Fruit fly (Drosophila melanogaster) whole organism, embryonic: ENCODE data around the gene AP-1mu.

Source experiments
- Awh ChIP-seq: fragments of 200-800 bp; sonication (Bioruptor generic); IDR thresholded peaks from 2 replicates; pipeline ENCODE4, ENCODE4 v1.3.6; 2022; ENCODE audit warnings: missing biosample characterization, missing genetic modification characterization
- CG11456 ChIP-seq: fragments of 200-800 bp; sonication (Bioruptor generic); IDR thresholded peaks from 3 replicates; pipeline ENCODE4 v1.3.6; 2022; ENCODE audit warnings: missing biosample characterization, missing genetic modification characterization
- CG11696 ChIP-seq: fragments of 200-800 bp; sonication (Bioruptor generic); IDR thresholded peaks from 2 replicates; pipeline ENCODE4 v1.3.6; 2022; ENCODE audit warnings: missing biosample characterization, missing genetic modification characterization
- CG13123 ChIP-seq: fragments of 200-800 bp; sonication (Bioruptor generic); optimal IDR thresholded peaks from 2 replicates; lab custom pipeline; 2016; ENCODE audit warnings: missing biosample characterization, missing genetic modification characterization
- CG14860 ChIP-seq: fragments of 200-800 bp; sonication (Bioruptor generic); IDR thresholded peaks from 3 replicates; pipeline ENCODE4 v1.3.6; 2022; ENCODE audit warnings: missing biosample characterization, missing genetic modification characterization; ENCODE audit not compliant: partially characterized antibody
- CG15269 ChIP-seq: fragments of 200-800 bp; sonication (Bioruptor generic); optimal IDR thresholded peaks from 2 replicates; lab custom pipeline; 2018; ENCODE audit warnings: missing biosample characterization, mild to moderate bottlenecking, missing genetic modification characterization, moderate library complexity
- CG1529 ChIP-seq: fragments of 200-800 bp; sonication (Bioruptor generic); optimal IDR thresholded peaks from 3 replicates; lab custom pipeline; 2018; ENCODE audit warnings: missing biosample characterization, missing genetic modification characterization
- CG1603 ChIP-seq: fragments of 200-800 bp; sonication (Bioruptor generic); optimal IDR thresholded peaks from 2 replicates; lab custom pipeline; 2019; ENCODE audit warnings: missing biosample characterization, mild to moderate bottlenecking, missing genetic modification characterization, moderate library complexity
- CG16813 ChIP-seq: fragments of 200-800 bp; sonication (Bioruptor generic); IDR thresholded peaks from 3 replicates; pipeline ENCODE4 v1.3.6; 2022; ENCODE audit warnings: missing biosample characterization, missing genetic modification characterization; ENCODE audit not compliant: partially characterized antibody
- CG17359 ChIP-seq: fragments of 200-800 bp; sonication (Bioruptor generic); optimal IDR thresholded peaks from 3 replicates; lab custom pipeline; 2018; ENCODE audit warnings: missing biosample characterization, mild to moderate bottlenecking, missing genetic modification characterization, moderate library complexity
- CG32532 ChIP-seq: fragments of 200-800 bp; sonication (Bioruptor generic); IDR thresholded peaks from 2 replicates; pipeline ENCODE4 v1.3.6; 2022; ENCODE audit warnings: missing biosample characterization, missing genetic modification characterization
- CG32772 ChIP-seq: fragments of 200-800 bp; sonication (Bioruptor generic); IDR thresholded peaks from 2 replicates; pipeline ENCODE4 v1.3.6; 2022; ENCODE audit warnings: missing biosample characterization, missing genetic modification characterization
- CG3847 ChIP-seq: fragments of 200-800 bp; sonication (Bioruptor generic); IDR thresholded peaks from 2 replicates; pipeline ENCODE4 v1.3.6; 2022; ENCODE audit warnings: missing biosample characterization, missing genetic modification characterization
- CG4730 ChIP-seq: fragments of 200-800 bp; sonication (Bioruptor generic); IDR thresholded peaks from 2 replicates; pipeline ENCODE4 v1.3.6; 2022; ENCODE audit warnings: missing biosample characterization, missing genetic modification characterization
- CG5180 ChIP-seq: fragments of 200-800 bp; sonication (Bioruptor generic); optimal IDR thresholded peaks from 3 replicates; lab custom pipeline; 2017; ENCODE audit warnings: missing biosample characterization, missing genetic modification characterization, mild to moderate bottlenecking, moderate library complexity, missing genetic modification reagents
- CG7786 ChIP-seq: fragments of 200-800 bp; sonication (Bioruptor generic); optimal IDR thresholded peaks from 2 replicates; lab custom pipeline; 2016; ENCODE audit warnings: missing biosample characterization, missing genetic modification characterization
- CG7839 ChIP-seq: fragments of 200-800 bp; sonication (Bioruptor generic); optimal IDR thresholded peaks from 3 replicates; lab custom pipeline; 2018; ENCODE audit warnings: missing biosample characterization, mild to moderate bottlenecking, missing genetic modification characterization, moderate library complexity
- D ChIP-seq, 2 experiments: fragments of 200-800 bp in 1 of 2; fragments of >200 bp in 1 of 2; sonication (Bioruptor generic) in 1 of 2; optimal IDR thresholded peaks; 2 replicates in 1 of 2; 3 replicates in 1 of 2; lab custom pipeline; 2017; ENCODE audit warnings: mild to moderate bottlenecking in 1 of 2, missing biosample characterization in 1 of 2, missing genetic modification characterization in 1 of 2, missing genetic modification reagents in 1 of 2
- D19A ChIP-seq: fragments of 200-800 bp; optimal IDR thresholded peaks from 3 replicates; lab custom pipeline; 2019; ENCODE audit warnings: missing biosample characterization, mild to moderate bottlenecking, missing genetic modification characterization, moderate library complexity
- Dad ChIP-seq: fragments of 200-800 bp; sonication (Bioruptor generic); optimal IDR thresholded peaks from 3 replicates; lab custom pipeline; 2016; ENCODE audit warnings: missing biosample characterization, missing genetic modification characterization
- Dref ChIP-seq: fragments of 200-800 bp; sonication (Bioruptor generic); IDR thresholded peaks from 2 replicates; pipeline ENCODE4 v1.3.6; 2022; ENCODE audit warnings: missing biosample characterization, missing genetic modification characterization
- E2f2 ChIP-seq: fragments of 200-800 bp; sonication (Bioruptor generic); IDR thresholded peaks from 2 replicates; pipeline ENCODE4 v1.3.6; 2022; ENCODE audit warnings: missing biosample characterization, missing genetic modification characterization
- ERR ChIP-seq: fragments of 200-800 bp; sonication (Bioruptor generic); optimal IDR thresholded peaks from 2 replicates; lab custom pipeline; 2016; ENCODE audit warnings: missing biosample characterization, missing genetic modification characterization
- Fer1 ChIP-seq: fragments of 200-800 bp; sonication (Bioruptor generic); optimal IDR thresholded peaks from 2 replicates; lab custom pipeline; 2017; ENCODE audit warnings: missing biosample characterization, mild to moderate bottlenecking, missing genetic modification characterization
- HLH54F ChIP-seq: fragments of 200-800 bp; sonication (Bioruptor generic); optimal IDR thresholded peaks from 3 replicates; lab custom pipeline; 2016; ENCODE audit warnings: missing biosample characterization, missing genetic modification characterization
- HmgZ ChIP-seq: fragments of 200-800 bp; sonication (Bioruptor generic); optimal IDR thresholded peaks from 2 replicates; lab custom pipeline; 2018; ENCODE audit warnings: missing biosample characterization, mild to moderate bottlenecking, missing genetic modification characterization
- Hr39 ChIP-seq: fragments of >200 bp; optimal IDR thresholded peaks from 2 replicates; lab custom pipeline; 2017
- Hsf ChIP-seq: fragments of 200-800 bp; sonication (Bioruptor generic); optimal IDR thresholded peaks from 3 replicates; lab custom pipeline; 2016; ENCODE audit warnings: missing biosample characterization, missing genetic modification characterization
- az2 ChIP-seq: fragments of 200-800 bp; sonication (Bioruptor generic); optimal IDR thresholded peaks from 3 replicates; lab custom pipeline; 2016; ENCODE audit warnings: missing biosample characterization, missing genetic modification characterization
- cas ChIP-seq: fragments of 200-800 bp; sonication (Bioruptor generic); IDR thresholded peaks from 2 replicates; pipeline ENCODE4 v1.3.6; 2022; ENCODE audit warnings: missing biosample characterization, missing genetic modification characterization
- ci ChIP-seq: fragments of 200-800 bp; sonication (Bioruptor generic); IDR thresholded peaks from 3 replicates; pipeline ENCODE4 v1.3.6; 2022; ENCODE audit warnings: missing biosample characterization, missing genetic modification characterization
- danr ChIP-seq: fragments of 200-800 bp; sonication (Bioruptor generic); IDR thresholded peaks from 2 replicates; pipeline ENCODE4 v1.3.6; 2022; ENCODE audit warnings: missing biosample characterization, missing genetic modification characterization
- dm ChIP-seq: fragments of 200-800 bp; sonication (Bioruptor generic); optimal IDR thresholded peaks from 3 replicates; lab custom pipeline; 2016; ENCODE audit warnings: missing biosample characterization, missing genetic modification characterization
- dmrt99B ChIP-seq: fragments of 200-800 bp; sonication (Bioruptor generic); optimal IDR thresholded peaks from 2 replicates; lab custom pipeline; 2018; ENCODE audit warnings: missing biosample characterization, mild to moderate bottlenecking, missing genetic modification characterization, moderate library complexity
- esg ChIP-seq: fragments of 200-800 bp; sonication (Bioruptor generic); conservative IDR thresholded peaks from 2 replicates; pipeline ENCODE4 v1.3.6; 2022; ENCODE audit warnings: missing biosample characterization, missing genetic modification characterization
- fd3F ChIP-seq: fragments of 200-800 bp; sonication (Bioruptor generic); optimal IDR thresholded peaks from 2 replicates; lab custom pipeline; 2018; ENCODE audit warnings: missing biosample characterization, mild to moderate bottlenecking, missing genetic modification characterization, moderate library complexity
- gem ChIP-seq: fragments of 200-800 bp; sonication (Bioruptor generic); optimal IDR thresholded peaks from 2 replicates; lab custom pipeline; 2019; ENCODE audit warnings: missing biosample characterization, mild to moderate bottlenecking, missing genetic modification characterization, moderate library complexity
- gfzf ChIP-seq: fragments of 200-800 bp; sonication (Bioruptor generic); optimal IDR thresholded peaks from 2 replicates; lab custom pipeline; 2016; ENCODE audit warnings: missing biosample characterization, mild to moderate bottlenecking, missing genetic modification characterization, moderate library complexity
- h ChIP-seq: fragments of >200 bp; optimal IDR thresholded peaks from 2 replicates; lab custom pipeline; 2017
- hkb ChIP-seq, 2 experiments: fragments of 200-800 bp in 1 of 2; fragments of >200 bp in 1 of 2; sonication (Bioruptor generic) in 1 of 2; IDR thresholded peaks in 1 of 2; optimal IDR thresholded peaks in 1 of 2; 2 replicates each; pipeline versions ENCODE4 v1.3.6 to Lab custom; 2017 to 2022; ENCODE audit warnings: missing biosample characterization in 1 of 2, missing genetic modification characterization in 1 of 2
- nerfin-1 ChIP-seq: fragments of 200-800 bp; sonication (Bioruptor generic); optimal IDR thresholded peaks from 3 replicates; lab custom pipeline; 2019; ENCODE audit warnings: missing biosample characterization, mild to moderate bottlenecking, missing genetic modification characterization, moderate library complexity
- nmo ChIP-seq: fragments of 200-800 bp; sonication (Bioruptor generic); optimal IDR thresholded peaks from 2 replicates; lab custom pipeline; 2018; ENCODE audit warnings: missing biosample characterization, mild to moderate bottlenecking, missing genetic modification characterization, moderate library complexity
- p53 ChIP-seq: fragments of 200-800 bp; sonication (Bioruptor generic); optimal IDR thresholded peaks from 2 replicates; lab custom pipeline; 2016; ENCODE audit warnings: missing biosample characterization, missing genetic modification characterization
- prd ChIP-seq, 3 experiments: fragments of >200 bp in 2 of 3; fragments of 200-800 bp in 1 of 3; sonication (Bioruptor generic) in 1 of 3; optimal IDR thresholded peaks in 2 of 3; IDR thresholded peaks in 1 of 3; 2 replicates in 2 of 3; 3 replicates in 1 of 3; pipeline versions ENCODE4 v1.3.6 to Lab custom; 2017 to 2022; ENCODE audit warnings: missing biosample characterization in 1 of 3, missing genetic modification characterization in 1 of 3
- ranshi ChIP-seq: fragments of 200-800 bp; sonication (Bioruptor generic); IDR thresholded peaks from 2 replicates; pipeline ENCODE4 v1.3.6; 2022; ENCODE audit warnings: missing biosample characterization, missing genetic modification characterization
- salm ChIP-seq: fragments of 200-800 bp; sonication (Bioruptor generic); optimal IDR thresholded peaks from 2 replicates; lab custom pipeline; 2018; ENCODE audit warnings: missing biosample characterization, mild to moderate bottlenecking, missing genetic modification characterization
- slp2 ChIP-seq: fragments of 200-800 bp; sonication (Bioruptor generic); optimal IDR thresholded peaks from 2 replicates; lab custom pipeline; 2016; ENCODE audit warnings: missing biosample characterization, missing genetic modification characterization
- ttk ChIP-seq: fragments of 200-800 bp; sonication (Bioruptor generic); IDR thresholded peaks from 2 replicates; pipeline ENCODE4 v2.1.2; 2022; ENCODE audit warnings: missing biosample characterization, missing genetic modification characterization
- zfh2 ChIP-seq: fragments of 200-800 bp; sonication (Bioruptor generic); optimal IDR thresholded peaks from 2 replicates; lab custom pipeline; 2016; ENCODE audit warnings: missing biosample characterization, missing genetic modification characterization

Gene AP-1mu

dm6 chr3R:9590952-9591532 is 31.7 kb upstream of the AP-1mu start, which contains the start of the genes bocks and CG8312 (continued):
- TF ChIP-seq dmrt99B (tag; lab: Kevin White, UChicago): no peak
- peak; percentile 48 for TF ChIP-seq Fer1
- TF ChIP-seq CG1603 (tag; lab: Kevin White, UChicago): peak; percentile 84
- TF ChIP-seq salm (tag; lab: Kevin White, UChicago): no peak
- TF ChIP-seq danr (GFP tag; lab: Robert Waterston, UW): no peak
- peak; percentile 48 for TF ChIP-seq CG7786 (GFP tag; lab: Kevin White, UChicago)
- TF ChIP-seq CG17359 (tag; lab: Kevin White, UChicago): no peak
- no peak for TF ChIP-seq CG32772
- no peak for TF ChIP-seq esg
- TF ChIP-seq D19A (tag; lab: Kevin White, UChicago): no peak
- peak; percentile 24 for TF ChIP-seq gem (tag; lab: Kevin White, UChicago)
- no peak for TF ChIP-seq ttk (GFP tag; lab: Robert Waterston, UW)
- no peak for TF ChIP-seq CG11696 (GFP tag; lab: Robert Waterston, UW)
- peak; percentile 79 for TF ChIP-seq nmo
- TF ChIP-seq CG16813: no peak
- TF ChIP-seq h (lab: Kevin White, UChicago): no peak
- no peak for TF ChIP-seq Dref (GFP tag; lab: Robert Waterston, UW)
- TF ChIP-seq CG7839 (tag; lab: Kevin White, UChicago): peak; percentile 31
- no peak for TF ChIP-seq CG11456 (GFP tag; lab: Robert Waterston, UW)
- TF ChIP-seq hkb (optimal IDR thresholded peaks at IDR 0.05; lab: Kevin White, UChicago): peak; percentile 53
- no peak for TF ChIP-seq hkb (GFP tag; IDR thresholded peaks at IDR 0.05; lab: Robert Waterston, UW)
- peak; percentile 59 for TF ChIP-seq Dad (GFP tag; lab: Kevin White, UChicago)
- TF ChIP-seq prd (optimal IDR thresholded peaks at IDR 0.05; lab: Kevin White, UChicago): no peak
- no peak for TF ChIP-seq prd (GFP tag; IDR thresholded peaks at IDR 0.05; lab: Robert Waterston, UW)
- TF ChIP-seq HLH54F (GFP tag; lab: Kevin White, UChicago): peak; percentile 72
- TF ChIP-seq CG32532 (GFP tag; lab: Robert Waterston, UW): no peak
- TF ChIP-seq Hsf (GFP tag; lab: Kevin White, UChicago): peak; percentile 55
- no peak for TF ChIP-seq CG14860 (GFP tag; lab: Robert Waterston, UW)
- TF ChIP-seq gfzf (GFP tag; lab: Kevin White, UChicago): peak; percentile 95
- TF ChIP-seq CG15269 (tag; lab: Kevin White, UChicago): peak; percentile 1
- TF ChIP-seq, all 482 proteins: peak for 182

dm6 chr3R:9586663-9587248 is 27.4 kb upstream of the AP-1mu start, which contains the start of gene P58IPK:
TSS of gene P58IPK (plus strand) at chr3R:9586942.
- TF ChIP-seq CG4730: peak; percentile 20; the same call in 1 of the 2 replicates
- no peak for TF ChIP-seq CG1529
- peak; percentile 61 for TF ChIP-seq ERR (GFP tag; lab: Kevin White, UChicago)
- TF ChIP-seq az2 (GFP tag; lab: Kevin White, UChicago): peak; percentile 64
- no peak for TF ChIP-seq Hr39 (lab: Kevin White, UChicago)
- no peak for TF ChIP-seq Awh (GFP tag; lab: Robert Waterston, UW)
- TF ChIP-seq zfh2 (GFP tag; lab: Kevin White, UChicago): peak; percentile 80
- TF ChIP-seq cas (GFP tag; lab: Robert Waterston, UW): peak; percentile 38; the same call in 1 of the 2 replicates
- peak; percentile 81 for TF ChIP-seq HLH54F (GFP tag; lab: Kevin White, UChicago)
- peak; percentile 68 for TF ChIP-seq dm (GFP tag; lab: Kevin White, UChicago)
- peak; percentile 11 for TF ChIP-seq nerfin-1
- TF ChIP-seq ranshi (GFP tag; lab: Robert Waterston, UW): peak; percentile 59
- TF ChIP-seq fd3F: no peak
- peak; percentile 77 for TF ChIP-seq CG3847 (GFP tag; lab: Robert Waterston, UW)
- peak; percentile 60 for TF ChIP-seq p53
- TF ChIP-seq D (optimal IDR thresholded peaks at IDR 0.05; lab: Kevin White, UChicago): no peak
- TF ChIP-seq D (GFP tag; optimal IDR thresholded peaks at IDR 0.05; lab: Kevin White, UChicago): no peak
- peak; percentile 91 for TF ChIP-seq HmgZ (tag; lab: Kevin White, UChicago)
- peak; percentile 52 for TF ChIP-seq slp2
- TF ChIP-seq CG13123 (GFP tag; lab: Kevin White, UChicago): peak; percentile 12
- no peak for TF ChIP-seq CG5180
- TF ChIP-seq ci (GFP tag; lab: Robert Waterston, UW): peak; percentile 66; the same call in 2 of the 3 replicates
- TF ChIP-seq E2f2 (GFP tag; lab: Robert Waterston, UW): peak; percentile 80
